Fruit fly (Drosophila melanogaster) whole organism, embryonic: ENCODE results near the gene schlank.

Source experiments
- Atf3 ChIP-seq: fragments of 200-800 bp; sonication (Bioruptor generic); optimal IDR thresholded peaks from 3 replicates; lab custom pipeline; 2016; ENCODE audit warnings: missing biosample characterization, missing genetic modification characterization
- C15 ChIP-seq: fragments of 200-800 bp; sonication (Bioruptor generic); IDR thresholded peaks from 3 replicates; pipeline ENCODE4 v1.3.6; 2022; ENCODE audit warnings: missing biosample characterization, missing genetic modification characterization
- CG11093 ChIP-seq: fragments of 200-800 bp; sonication (Bioruptor generic); IDR thresholded peaks from 3 replicates; pipeline ENCODE4 v1.3.6; 2022; ENCODE audit warnings: missing biosample characterization, missing genetic modification characterization
- CG12155 ChIP-seq: fragments of 200-800 bp; sonication (Bioruptor generic); optimal IDR thresholded peaks from 3 replicates; lab custom pipeline; 2016; ENCODE audit warnings: missing biosample characterization, missing genetic modification characterization
- CG13123 ChIP-seq: fragments of 200-800 bp; sonication (Bioruptor generic); optimal IDR thresholded peaks from 2 replicates; lab custom pipeline; 2016; ENCODE audit warnings: missing biosample characterization, missing genetic modification characterization
- CG17359 ChIP-seq: fragments of 200-800 bp; sonication (Bioruptor generic); optimal IDR thresholded peaks from 3 replicates; lab custom pipeline; 2018; ENCODE audit warnings: missing biosample characterization, mild to moderate bottlenecking, missing genetic modification characterization, moderate library complexity
- CG17568 ChIP-seq: fragments of 200-800 bp; sonication (Bioruptor generic); optimal IDR thresholded peaks from 2 replicates; lab custom pipeline; 2018; ENCODE audit warnings: missing biosample characterization, mild to moderate bottlenecking, missing genetic modification characterization, moderate library complexity
- CG18619 ChIP-seq: fragments of 200-800 bp; sonication (Bioruptor generic); optimal IDR thresholded peaks from 3 replicates; lab custom pipeline; 2017; ENCODE audit warnings: missing biosample characterization, mild to moderate bottlenecking, missing genetic modification characterization
- CG18764 ChIP-seq: fragments of 200-800 bp; sonication (Bioruptor generic); optimal IDR thresholded peaks from 3 replicates; lab custom pipeline; 2016; ENCODE audit warnings: missing biosample characterization, missing genetic modification characterization
- CG2678 ChIP-seq: fragments of 200-800 bp; sonication (Bioruptor generic); optimal IDR thresholded peaks from 3 replicates; lab custom pipeline; 2019; ENCODE audit warnings: missing biosample characterization, mild to moderate bottlenecking, missing genetic modification characterization, moderate library complexity
- CG31365 ChIP-seq: fragments of 200-800 bp; sonication (Bioruptor generic); optimal IDR thresholded peaks from 2 replicates; lab custom pipeline; 2018; ENCODE audit warnings: missing biosample characterization, mild to moderate bottlenecking, missing genetic modification characterization
- CG32767 ChIP-seq: fragments of 200-800 bp; sonication (Bioruptor generic); IDR thresholded peaks from 2 replicates; pipeline ENCODE4 v1.3.6; 2022; ENCODE audit warnings: missing biosample characterization, missing genetic modification characterization
- CG3281 ChIP-seq: fragments of 200-800 bp; sonication (Bioruptor generic); optimal IDR thresholded peaks from 3 replicates; lab custom pipeline; 2017; ENCODE audit warnings: missing biosample characterization, mild to moderate bottlenecking, missing genetic modification characterization
- CG33213 ChIP-seq: fragments of 200-800 bp; sonication (Bioruptor generic); optimal IDR thresholded peaks from 3 replicates; lab custom pipeline; 2016; ENCODE audit warnings: missing biosample characterization, missing genetic modification characterization
- CG7357 ChIP-seq: fragments of 200-800 bp; sonication (Bioruptor generic); IDR thresholded peaks from 3 replicates; pipeline ENCODE4 v1.3.6; 2022; ENCODE audit warnings: missing biosample characterization, missing genetic modification characterization
- CG7745 ChIP-seq: fragments of 200-800 bp; sonication (Bioruptor generic); optimal IDR thresholded peaks from 2 replicates; lab custom pipeline; 2018; ENCODE audit warnings: missing biosample characterization, mild to moderate bottlenecking, missing genetic modification characterization, moderate library complexity
- CG7839 ChIP-seq: fragments of 200-800 bp; sonication (Bioruptor generic); optimal IDR thresholded peaks from 3 replicates; lab custom pipeline; 2018; ENCODE audit warnings: missing biosample characterization, mild to moderate bottlenecking, missing genetic modification characterization, moderate library complexity
- CG8924 ChIP-seq: fragments of 200-800 bp; optimal IDR thresholded peaks from 3 replicates; lab custom pipeline; 2019; ENCODE audit warnings: missing biosample characterization, mild to moderate bottlenecking, missing genetic modification characterization, moderate library complexity
- CG9437 ChIP-seq: fragments of 200-800 bp; sonication (Bioruptor generic); optimal IDR thresholded peaks from 2 replicates; lab custom pipeline; 2018; ENCODE audit warnings: missing biosample characterization, mild to moderate bottlenecking, missing genetic modification characterization
- Deaf1 ChIP-seq: fragments of 200-800 bp; optimal IDR thresholded peaks from 3 replicates; lab custom pipeline; 2019; ENCODE audit warnings: missing biosample characterization, mild to moderate bottlenecking, missing genetic modification characterization, moderate library complexity
- Drgx ChIP-seq: fragments of 200-800 bp; sonication (Bioruptor generic); IDR thresholded peaks from 2 replicates; pipeline ENCODE4 v1.3.6; 2022; ENCODE audit warnings: missing biosample characterization, missing genetic modification characterization
- Eip74EF ChIP-seq, 2 experiments: fragments of 200-800 bp in 1 of 2; fragments of >200 bp in 1 of 2; sonication (Bioruptor generic) in 1 of 2; optimal IDR thresholded peaks; 2 replicates each; lab custom pipeline; 2017 to 2019; ENCODE audit warnings: missing biosample characterization in 2 of 2, missing genetic modification characterization in 2 of 2, mild to moderate bottlenecking in 1 of 2, moderate library complexity in 1 of 2
- Ets97D ChIP-seq: fragments of 200-800 bp; sonication (Bioruptor generic); optimal IDR thresholded peaks from 3 replicates; lab custom pipeline; 2016; ENCODE audit warnings: missing biosample characterization, missing genetic modification characterization
- Gsc ChIP-seq: fragments of 200-800 bp; sonication (Bioruptor generic); IDR thresholded peaks from 2 replicates; pipeline ENCODE4 v1.3.6; 2022; ENCODE audit warnings: missing biosample characterization, missing genetic modification characterization
- MBD-R2 ChIP-seq: fragments of 200-800 bp; sonication (Bioruptor generic); IDR thresholded peaks from 2 replicates; pipeline ENCODE4 v1.3.6; 2022; ENCODE audit warnings: missing biosample characterization, missing genetic modification characterization
- MESR4 ChIP-seq: fragments of 200-800 bp; sonication (Bioruptor generic); optimal IDR thresholded peaks from 2 replicates; lab custom pipeline; 2018; ENCODE audit warnings: missing biosample characterization, mild to moderate bottlenecking, missing genetic modification characterization, moderate library complexity
- NC2β ChIP-seq: fragments of 200-800 bp; sonication (Bioruptor generic); optimal IDR thresholded peaks from 2 replicates; lab custom pipeline; 2016; ENCODE audit warnings: missing biosample characterization, missing genetic modification characterization
- NfI ChIP-seq: fragments of 200-800 bp; sonication (Bioruptor generic); optimal IDR thresholded peaks from 3 replicates; lab custom pipeline; 2018; ENCODE audit warnings: missing biosample characterization, mild to moderate bottlenecking, missing genetic modification characterization, moderate library complexity
- Ravus ChIP-seq: fragments of 200-800 bp; sonication (Bioruptor generic); IDR thresholded peaks from 2 replicates; pipeline ENCODE4 v1.3.6; 2022; ENCODE audit warnings: missing biosample characterization, missing genetic modification characterization
- Scr ChIP-seq: fragments of 200-800 bp; sonication (Bioruptor generic); IDR thresholded peaks from 2 replicates; pipeline ENCODE4 v1.3.6; 2022; ENCODE audit warnings: missing biosample characterization, missing genetic modification characterization; ENCODE audit not compliant: partially characterized antibody
- Sox100B ChIP-seq: fragments of 200-800 bp; sonication (Bioruptor generic); optimal IDR thresholded peaks from 3 replicates; lab custom pipeline; 2018; ENCODE audit warnings: missing biosample characterization, mild to moderate bottlenecking, missing genetic modification characterization
- Ssrp ChIP-seq: fragments of 200-800 bp; sonication (Bioruptor generic); optimal IDR thresholded peaks from 2 replicates; lab custom pipeline; 2018; ENCODE audit warnings: missing biosample characterization, mild to moderate bottlenecking, missing genetic modification characterization, moderate library complexity
- dati ChIP-seq: fragments of 200-800 bp; sonication (Bioruptor generic); IDR thresholded peaks from 2 replicates; pipeline ENCODE4 v1.3.6; 2022; ENCODE audit warnings: missing biosample characterization, missing genetic modification characterization
- en ChIP-seq: fragments of 200-800 bp; sonication (Bioruptor generic); optimal IDR thresholded peaks from 2 replicates; lab custom pipeline; 2016; ENCODE audit warnings: missing biosample characterization, missing genetic modification characterization
- fd102C ChIP-seq: fragments of 200-800 bp; sonication (Bioruptor generic); optimal IDR thresholded peaks from 2 replicates; lab custom pipeline; 2018; ENCODE audit warnings: missing biosample characterization, mild to moderate bottlenecking, missing genetic modification characterization, moderate library complexity
- gro ChIP-seq: fragments of 200-800 bp; sonication (Bioruptor generic); optimal IDR thresholded peaks from 2 replicates; lab custom pipeline; 2016; ENCODE audit warnings: missing biosample characterization, missing genetic modification characterization
- gsb ChIP-seq: fragments of 200-800 bp; sonication (Bioruptor generic); IDR thresholded peaks from 2 replicates; pipeline ENCODE4 v1.3.6; 2022; ENCODE audit warnings: missing biosample characterization, missing genetic modification characterization
- hbn ChIP-seq: fragments of 200-800 bp; sonication (Bioruptor generic); IDR thresholded peaks from 2 replicates; pipeline ENCODE4 v1.3.6; 2022; ENCODE audit warnings: missing biosample characterization, missing genetic modification characterization; ENCODE audit not compliant: partially characterized antibody
- her ChIP-seq: fragments of 200-800 bp; sonication (Bioruptor generic); optimal IDR thresholded peaks from 2 replicates; lab custom pipeline; 2016; ENCODE audit warnings: missing biosample characterization, missing genetic modification characterization
- kah ChIP-seq: fragments of 200-800 bp; sonication (Bioruptor generic); optimal IDR thresholded peaks from 2 replicates; lab custom pipeline; 2018; ENCODE audit warnings: missing biosample characterization, mild to moderate bottlenecking, missing genetic modification characterization
- ken ChIP-seq: fragments of 200-800 bp; sonication (Bioruptor generic); IDR thresholded peaks from 3 replicates; pipeline ENCODE4 v1.3.6; 2022; ENCODE audit warnings: missing biosample characterization, missing genetic modification characterization
- lola ChIP-seq, 3 experiments: fragments of >200 bp in 2 of 3; fragments of 200-800 bp in 1 of 3; sonication (Bioruptor generic) in 1 of 3; optimal IDR thresholded peaks; 2 replicates each; lab custom pipeline; 2017 to 2019; ENCODE audit warnings: missing biosample characterization in 3 of 3, missing genetic modification characterization in 3 of 3, mild to moderate bottlenecking in 1 of 3, moderate library complexity in 1 of 3
- pum ChIP-seq: fragments of 200-800 bp; sonication (Bioruptor generic); optimal IDR thresholded peaks from 2 replicates; lab custom pipeline; 2016; ENCODE audit warnings: missing biosample characterization, missing genetic modification characterization
- rib ChIP-seq: fragments of 200-800 bp; sonication (Bioruptor generic); IDR thresholded peaks from 2 replicates; pipeline ENCODE4 v1.3.6; 2022; ENCODE audit warnings: missing biosample characterization, missing genetic modification characterization
- row ChIP-seq: fragments of 200-800 bp; sonication (Bioruptor generic); IDR thresholded peaks from 3 replicates; pipeline ENCODE4 v1.3.6; 2022; ENCODE audit warnings: missing biosample characterization, missing genetic modification characterization
- usp ChIP-seq: fragments of >200 bp; optimal IDR thresholded peaks from 2 replicates; lab custom pipeline; 2017; ENCODE audit warnings: missing biosample characterization, missing genetic modification characterization
- z ChIP-seq: fragments of 200-800 bp; sonication (Bioruptor generic); IDR thresholded peaks from 3 replicates; pipeline ENCODE4 v1.3.6; 2022; ENCODE audit warnings: missing biosample characterization, missing genetic modification characterization

schlank gene

dm6 chrX:6224225-6225190, 42.5 kb downstream of the schlank start, which contains the start of gene sqh (continued):
- TF ChIP-seq NC2β (GFP tag; lab: Kevin White, UChicago) = no peak
- TF ChIP-seq Atf3 (GFP tag; lab: Kevin White, UChicago) = peak; percentile 44
- peak; percentile 78 for TF ChIP-seq C15 (GFP tag; lab: Robert Waterston, UW)
- no peak for TF ChIP-seq fd102C (GFP tag; lab: Kevin White, UChicago)
- peak; percentile 90 for TF ChIP-seq Sox100B (GFP tag; lab: Kevin White, UChicago)

- TF ChIP-seq dati (GFP tag; lab: Robert Waterston, UW) (no peak), MESR4 (peak; percentile 56), MBD-R2 (peak; percentile 50), CG17359 (tag; lab: Kevin White, UChicago) (no peak), Gsc (no peak), CG8924 (tag; lab: Kevin White, UChicago) (peak; percentile 2), CG32767 (GFP tag; lab: Robert Waterston, UW) (no peak), lola (GFP tag; optimal IDR thresholded peaks at IDR 0.05; lab: Kevin White, UChicago) (no peak), CG18764 (GFP tag; lab: Kevin White, UChicago) (no peak), CG7745 (tag; lab: Kevin White, UChicago) (no peak), CG18619 (GFP tag; lab: Kevin White, UChicago) (no peak), CG2678 (tag; lab: Kevin White, UChicago) (no peak), pum (GFP tag; lab: Kevin White, UChicago) (no peak), Scr (GFP tag; lab: Robert Waterston, UW) (no peak), CG17568 (no peak), hbn (GFP tag; lab: Robert Waterston, UW) (peak; percentile 33; the same call in 1 of the 2 replicates), CG11093 (GFP tag; lab: Robert Waterston, UW) (no peak), NfI (no peak), CG7357 (GFP tag; lab: Robert Waterston, UW) (no peak), CG31365 (no peak), gro (GFP tag; lab: Kevin White, UChicago) (no peak), z (GFP tag; lab: Robert Waterston, UW) (no peak), en (GFP tag; lab: Kevin White, UChicago) (no peak), Eip74EF (GFP tag; optimal IDR thresholded peaks at IDR 0.05; lab: Kevin White, UChicago) (no peak), CG33213 (GFP tag; lab: Kevin White, UChicago) (no peak), kah (GFP tag; lab: Kevin White, UChicago) (no peak), CG9437 (GFP tag; lab: Kevin White, UChicago) (no peak), Drgx (GFP tag; lab: Robert Waterston, UW) (no peak), Ets97D (GFP tag; lab: Kevin White, UChicago) (no peak), rib (peak; percentile 34; the same call in 1 of the 2 replicates), row (no peak; the same call in 2 of the 3 replicates), CG12155 (no peak), CG7839 (tag; lab: Kevin White, UChicago) (no peak), ken (GFP tag; lab: Robert Waterston, UW) (no peak), usp (GFP tag; lab: Kevin White, UChicago) (no peak), CG3281 (GFP tag; lab: Kevin White, UChicago) (peak; percentile 26), Ssrp (tag; lab: Kevin White, UChicago) (no peak), her (GFP tag; lab: Kevin White, UChicago) (no peak), CG13123 (GFP tag; lab: Kevin White, UChicago) (no peak), gsb (GFP tag; lab: Robert Waterston, UW) (no peak), Ravus (GFP tag; lab: Robert Waterston, UW) (no peak), Deaf1 (tag; lab: Kevin White, UChicago) (peak; percentile 28), C15 (GFP tag; lab: Robert Waterston, UW) (no peak)
These were observed 47.1 kb downstream of the schlank start, which contains the start of gene Efr for dm6 chrX:6219845-6220345. Gene Efr (plus strand): TSS chrX:6219957.
